Worm (Caenorhabditis elegans): ENCODE results near the gene nhr-37.

nhr-37 gene

DNA sequence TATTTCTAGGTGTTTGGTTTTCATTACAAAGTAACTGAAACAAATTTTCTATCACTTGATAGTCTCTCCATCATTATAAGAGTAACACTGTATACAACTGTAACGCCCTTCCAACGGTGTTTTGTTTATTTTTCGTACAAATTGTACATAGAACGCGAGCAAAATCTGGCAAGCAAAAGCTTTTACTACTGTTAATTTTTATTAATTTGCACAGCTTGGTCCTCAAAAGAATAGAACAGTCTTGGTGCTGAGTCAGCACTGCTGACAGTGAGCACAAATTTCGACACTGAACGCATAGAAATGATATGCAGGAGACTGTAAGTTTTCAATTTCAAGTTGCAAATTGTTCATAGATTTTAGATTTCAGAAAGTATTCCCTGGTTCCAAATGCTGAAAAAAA lies 31.7 kb upstream of the nhr-37 start, which contains the start of gene ZK1055.2:
ZK1055.2 (plus strand) TSS at position 301 of the 400 bp plus-strand sequence.
- no peak for TF ChIP-seq vab-15 (tag; optimal IDR thresholded peaks at IDR 0.05)
- no peak for TF ChIP-seq nhr-77 (tag; optimal IDR thresholded peaks at IDR 0.05)

DNA sequence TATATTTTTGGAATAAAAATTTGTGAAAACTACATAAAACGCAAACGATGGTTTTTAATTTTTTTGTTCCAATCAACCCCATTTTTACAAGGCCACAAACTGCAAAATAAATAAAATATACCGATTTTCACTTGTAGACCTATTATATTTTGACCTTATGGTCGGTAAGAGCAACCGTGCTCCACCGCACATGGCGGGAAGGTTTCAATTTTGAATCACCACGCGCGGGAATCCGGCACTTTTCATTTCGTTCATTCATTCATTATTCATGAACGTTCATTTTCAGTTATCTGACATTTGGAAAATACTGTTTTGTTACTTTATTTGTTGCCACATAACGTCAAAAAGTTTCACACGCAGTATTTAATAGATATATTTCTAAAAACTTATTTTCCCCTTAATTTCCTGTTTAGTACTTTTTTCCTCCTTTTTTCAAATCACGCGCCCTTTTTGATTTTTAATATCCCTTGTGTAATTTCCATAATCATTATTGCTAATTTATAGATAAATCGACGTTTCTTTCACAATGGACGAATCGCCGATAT lies 28.2 kb upstream of the nhr-37 start, which contains the start of gene hcp-1:
hcp-1 (plus strand) TSS at position 495 of the 545 bp plus-strand sequence.
- TF ChIP-seq lin-35 (GFP tag; optimal IDR thresholded peaks at IDR 0.05) (peak; percentile 84 to 95), rnt-1 (tag; optimal IDR thresholded peaks at IDR 0.05) (peak; percentile 37), unc-130 (tag; optimal IDR thresholded peaks at IDR 0.05) (peak; percentile 36), F16B12.6 (tag; optimal IDR thresholded peaks at IDR 0.05) (peak; percentile 29), isw-1 (GFP tag; IDR thresholded peaks at IDR 0.05) (peak; percentile 3; the same call in 1 of the 2 replicates), lin-15B (tag; optimal IDR thresholded peaks at IDR 0.05) (peak; percentile 12), unc-98 (GFP tag; IDR thresholded peaks at IDR 0.05) (no peak), lsy-2 (tag; optimal IDR thresholded peaks at IDR 0.05) (peak in 1 of 2 experiments; percentile 72), blmp-1 (tag; optimal IDR thresholded peaks at IDR 0.05) (peak; percentile 83), efl-1 (optimal IDR thresholded peaks at IDR 0.05) (peak; percentile 91 to 95), efl-1 (GFP tag; optimal IDR thresholded peaks at IDR 0.05 in 1 of 2) (peak; percentile 89 to 99), mep-1 (tag; optimal IDR thresholded peaks at IDR 0.05) (peak; percentile 57), nhr-20 (tag; optimal IDR thresholded peaks at IDR 0.05) (peak; percentile 20), aha-1 (tag; optimal IDR thresholded peaks at IDR 0.05) (no peak), zip-4 (GFP tag; optimal IDR thresholded peaks at IDR 0.05) (no peak), swsn-7 (tag; optimal IDR thresholded peaks at IDR 0.05) (peak; percentile 9), unc-62 (GFP tag; optimal IDR thresholded peaks at IDR 0.05) (no peak), C16A3.4 (tag; optimal IDR thresholded peaks at IDR 0.05) (peak; percentile 61), dpl-1 (GFP tag; optimal IDR thresholded peaks at IDR 0.05) (peak; percentile 87 to 91 (median 88)), snu-23 (GFP tag; optimal IDR thresholded peaks at IDR 0.05) (peak; percentile 46), xbp-1 (tag; optimal IDR thresholded peaks at IDR 0.05) (peak; percentile 41)

DNA sequence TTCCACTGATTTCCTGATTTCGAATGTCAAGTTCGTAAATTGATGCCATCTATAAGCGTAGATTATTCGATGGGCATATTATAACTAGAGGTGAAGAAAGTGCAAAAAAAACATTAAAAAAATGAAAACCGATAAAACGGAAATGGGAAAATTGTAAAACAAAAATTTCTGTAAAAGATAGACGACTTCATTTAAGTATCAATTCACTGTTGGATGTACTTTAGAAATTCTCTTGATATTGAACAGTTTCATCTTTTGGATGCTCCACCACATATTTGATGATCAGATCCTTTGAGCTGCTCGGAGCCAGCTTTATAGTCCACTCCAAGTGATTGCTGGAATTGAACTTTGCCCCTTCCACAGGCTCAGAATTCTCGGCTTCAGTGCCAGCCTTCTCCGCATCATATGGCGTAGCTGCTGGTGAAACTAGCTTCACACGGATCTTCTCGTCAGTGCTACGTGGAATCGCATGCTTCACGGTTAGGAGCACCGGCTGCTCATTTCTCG lies 19.4 kb upstream of the nhr-37 start, which contains the start of gene ZK1055.6:
ZK1055.6 (minus strand) TSS at position 51 of the 507 bp plus-strand sequence.
- TF ChIP-seq mdl-1 (tag; optimal IDR thresholded peaks at IDR 0.05) = no peak
- TF ChIP-seq mab-9 (GFP tag; IDR thresholded peaks at IDR 0.05) = no peak
- TF ChIP-seq dpl-1 (GFP tag; optimal IDR thresholded peaks at IDR 0.05) = no peak
- TF ChIP-seq aly-2 (tag; optimal IDR thresholded peaks at IDR 0.05) = no peak
- TF ChIP-seq pag-3 (tag; optimal IDR thresholded peaks at IDR 0.05; ENCODE audit: borderline replicate concordance, insufficient read depth) = no peak
- TF ChIP-seq fos-1 (tag; optimal IDR thresholded peaks at IDR 0.05) = no peak

DNA sequence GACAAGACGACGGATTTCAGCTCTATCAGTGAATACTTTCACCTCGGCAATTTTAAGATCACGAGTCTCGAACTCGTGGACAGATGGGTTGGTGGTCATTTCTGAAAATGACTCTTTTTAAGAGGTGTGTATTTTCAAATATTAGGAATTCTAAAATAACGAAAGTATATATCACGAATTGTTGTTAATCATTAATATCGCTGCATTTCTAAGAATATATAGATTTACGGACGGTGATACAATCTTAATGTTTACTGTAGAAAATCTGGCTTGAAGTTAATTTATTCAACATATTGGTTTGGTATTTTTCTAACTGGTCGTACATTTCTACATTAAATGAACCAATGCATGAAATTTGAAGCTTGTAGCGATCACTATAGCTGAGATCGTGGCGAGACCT lies 16.7 kb upstream of the nhr-37 start, which contains the start of gene ZK1055.7:
ZK1055.7 (minus strand) TSS at position 101 of the 400 bp plus-strand sequence.
- TF ChIP-seq aha-1 (tag; optimal IDR thresholded peaks at IDR 0.05) (no peak), efl-1 (optimal IDR thresholded peaks at IDR 0.05) (no peak), efl-1 (GFP tag; optimal IDR thresholded peaks at IDR 0.05 in 1 of 2) (peak in 1 of 2 experiments; percentile 50)

DNA sequence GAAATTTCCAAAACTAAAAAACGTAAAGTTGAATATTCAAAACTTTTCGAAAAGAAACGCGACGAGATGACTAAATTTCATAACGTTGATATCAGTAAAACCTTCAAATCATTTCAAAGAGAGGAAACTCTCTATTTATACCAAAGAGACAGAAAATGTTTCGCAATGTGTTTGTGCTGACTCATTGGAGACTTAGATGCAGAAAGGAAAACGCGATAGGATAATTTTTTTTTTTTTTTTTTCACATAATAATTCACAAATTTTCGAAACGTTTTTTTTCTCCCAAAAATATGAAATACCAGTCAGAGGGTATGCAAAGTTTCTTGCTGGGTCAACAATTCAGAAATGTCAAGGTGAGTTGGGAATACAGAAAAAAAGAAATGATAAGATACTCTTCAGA lies 15.8 kb upstream of the nhr-37 start:
- TF ChIP-seq skn-1 (tag; optimal IDR thresholded peaks at IDR 0.05) = peak; percentile 32
- no peak for TF ChIP-seq aly-2 (tag; optimal IDR thresholded peaks at IDR 0.05)
- TF ChIP-seq tlp-1 (tag; optimal IDR thresholded peaks at IDR 0.05) = no peak
- no peak for TF ChIP-seq pag-3 (tag; optimal IDR thresholded peaks at IDR 0.05; ENCODE audit: borderline replicate concordance, insufficient read depth)
- peak in 2 of 6 experiments; percentile 6 to 22 for TF ChIP-seq elt-3 (tag; optimal IDR thresholded peaks at IDR 0.05)
- TF ChIP-seq nhr-237 (tag; optimal IDR thresholded peaks at IDR 0.05) = no peak
- no peak for TF ChIP-seq efl-1 (optimal IDR thresholded peaks at IDR 0.05)
- TF ChIP-seq efl-1 (GFP tag; optimal IDR thresholded peaks at IDR 0.05 in 1 of 2) = peak in 1 of 2 experiments; percentile 88
- peak in 1 of 2 experiments; percentile 8 for TF ChIP-seq lsy-2 (tag; optimal IDR thresholded peaks at IDR 0.05)

Data from whole organism, L1 larva.